Worm (Caenorhabditis elegans) whole organism, midembryonic: ENCODE results near the gene cyp-31A3.

ENCODE experiments used
- T22C8.4 ChIP-seq: fragments of 200-800 bp; sonication (Bioruptor generic); IDR thresholded peaks from 2 replicates; pipeline ENCODE4 v1.3.6; 2022; ENCODE audit warnings: missing genetic modification characterization, missing compliant biosample characterization
- cog-1 ChIP-seq: sonication (generic microtip); optimal IDR thresholded peaks from 2 replicates; lab custom pipeline; 2016; ENCODE audit warnings: missing genetic modification characterization, missing compliant biosample characterization
- flt-1 ChIP-seq: fragments of 200-800 bp; sonication (Bioruptor generic); IDR thresholded peaks from 2 replicates; pipeline ENCODE4 v1.3.6; 2022; ENCODE audit warnings: missing genetic modification characterization, missing compliant biosample characterization
- klf-2 ChIP-seq: fragments of 200-800 bp; sonication (Bioruptor generic); conservative IDR thresholded peaks from 2 replicates; pipeline ENCODE4 v1.3.6; 2022; ENCODE audit warnings: missing genetic modification reagents, missing genetic modification characterization, missing compliant biosample characterization
- med-1 ChIP-seq: sonication (generic microtip); optimal IDR thresholded peaks from 2 replicates; lab custom pipeline; 2017; ENCODE audit warnings: missing genetic modification characterization, mild to moderate bottlenecking, missing compliant biosample characterization, antibody characterized with exemption, missing genetic modification reagents; ENCODE audit not compliant: insufficient read depth
- ref-1 ChIP-seq: fragments of 200-800 bp; sonication (Bioruptor generic); conservative IDR thresholded peaks from 2 replicates; pipeline ENCODE4 v1.3.6; 2022; ENCODE audit warnings: missing genetic modification reagents, missing genetic modification characterization, missing compliant biosample characterization
- tab-1 ChIP-seq: fragments of 200-800 bp; sonication (Bioruptor generic); IDR thresholded peaks from 2 replicates; pipeline ENCODE4 v1.3.6; 2022; ENCODE audit warnings: missing genetic modification characterization, missing compliant biosample characterization
- ztf-23 ChIP-seq: fragments of 200-800 bp; sonication (Bioruptor generic); IDR thresholded peaks from 2 replicates; pipeline ENCODE4 v1.3.6; 2022; ENCODE audit warnings: missing genetic modification reagents, missing genetic modification characterization, missing compliant biosample characterization
- ztf-29 ChIP-seq: fragments of 200-800 bp; sonication (Bioruptor generic); IDR thresholded peaks from 2 replicates; pipeline ENCODE4 v1.3.6; 2022; ENCODE audit warnings: missing genetic modification reagents, missing genetic modification characterization, missing compliant biosample characterization

The cyp-31A3 gene

ce11 chrIV:4744167-4744566, 16.7 kb upstream of the cyp-31A3 start, which contains the start of gene hoe-1:
Gene hoe-1, minus strand, starts transcription at chrIV:4744267.
- TF ChIP-seq flt-1 (GFP tag; lab: Robert Waterston, UW) = no peak
- no peak for TF ChIP-seq ref-1 (GFP tag; lab: Robert Waterston, UW)
- no peak for TF ChIP-seq klf-2 (GFP tag; lab: Robert Waterston, UW)
- no peak for TF ChIP-seq T22C8.4
- TF ChIP-seq ztf-23 (GFP tag; lab: Robert Waterston, UW) = no peak
- no peak for TF ChIP-seq cog-1 (tag; lab: Kevin White, UChicago)
- no peak for TF ChIP-seq tab-1 (GFP tag; lab: Robert Waterston, UW)
- TF ChIP-seq ztf-29 = no peak
- TF ChIP-seq med-1 (GFP tag; lab: Kevin White, UChicago) = no peak

- no peak for TF ChIP-seq ref-1 (GFP tag; lab: Robert Waterston, UW)
- TF ChIP-seq med-1 (GFP tag; lab: Kevin White, UChicago) = no peak
- no peak for TF ChIP-seq klf-2 (GFP tag; lab: Robert Waterston, UW)
- TF ChIP-seq T22C8.4 = no peak
- no peak for TF ChIP-seq ztf-23 (GFP tag; lab: Robert Waterston, UW)
- no peak for TF ChIP-seq ztf-29
- TF ChIP-seq flt-1 (GFP tag; lab: Robert Waterston, UW) = no peak
- TF ChIP-seq cog-1 (tag; lab: Kevin White, UChicago) = no peak
- no peak for TF ChIP-seq tab-1 (GFP tag; lab: Robert Waterston, UW)
Observed at ce11 chrIV:4745422-4745821, 15.4 kb upstream of the cyp-31A3 start, which contains the start of gene timm-17B.1. Gene timm-17B.1, minus strand, starts transcription at chrIV:4745492.

- TF ChIP-seq klf-2 (GFP tag; lab: Robert Waterston, UW) = no peak
- TF ChIP-seq flt-1 (GFP tag; lab: Robert Waterston, UW) = no peak
- no peak for TF ChIP-seq med-1 (GFP tag; lab: Kevin White, UChicago)
- no peak for TF ChIP-seq ztf-29
- TF ChIP-seq ztf-23 (GFP tag; lab: Robert Waterston, UW) = no peak
- no peak for TF ChIP-seq T22C8.4
Observed at ce11 chrIV:4747553-4747952, 13.3 kb upstream of the cyp-31A3 start, which contains the start of gene tctn-1. Gene tctn-1, minus strand, starts transcription at chrIV:4747832.

- TF ChIP-seq T22C8.4 (no peak), med-1 (GFP tag; lab: Kevin White, UChicago) (no peak), ztf-23 (GFP tag; lab: Robert Waterston, UW) (0 out of 2 replicates have a peak, but pooled peaks have one; percentile 46), ref-1 (GFP tag; lab: Robert Waterston, UW) (no peak), flt-1 (GFP tag; lab: Robert Waterston, UW) (0 out of 2 replicates have a peak, but pooled peaks have one; percentile 58), tab-1 (GFP tag; lab: Robert Waterston, UW) (no peak), ztf-29 (no peak)
Observed at ce11 chrIV:4748408-4749105, 12.3 kb upstream of the cyp-31A3 start, which contains the start of gene cyc-2.1. Gene cyc-2.1, minus strand, starts transcription at chrIV:4749012.

ce11 chrIV:4749155-4749554, 11.7 kb upstream of the cyp-31A3 start:
- no peak for TF ChIP-seq tab-1 (GFP tag; lab: Robert Waterston, UW)
- TF ChIP-seq flt-1 (GFP tag; lab: Robert Waterston, UW) = peak; percentile 56; the same call in 1 of the 2 replicates
- 0 out of 2 replicates have a peak, but pooled peaks have one; percentile 30 for TF ChIP-seq ztf-23 (GFP tag; lab: Robert Waterston, UW)

ce11 chrIV:4749728-4750278, 11.0 kb upstream of the cyp-31A3 start, which contains the start of the genes rpl-20 and Y17G9B.5:
Gene rpl-20, minus strand, starts transcription at chrIV:4749778.
Gene Y17G9B.5, plus strand, starts transcription at chrIV:4750240.
- peak; percentile 75 for TF ChIP-seq T22C8.4
- peak; percentile 95 for TF ChIP-seq ztf-23 (GFP tag; lab: Robert Waterston, UW)
- peak; percentile 85 for TF ChIP-seq ztf-29
- TF ChIP-seq tab-1 (GFP tag; lab: Robert Waterston, UW) = peak; percentile 58; the same call in 1 of the 2 replicates
- peak; percentile 99 for TF ChIP-seq cog-1 (tag; lab: Kevin White, UChicago)
- TF ChIP-seq ref-1 (GFP tag; lab: Robert Waterston, UW) = 0 out of 2 replicates have a peak, but pooled peaks have one; percentile 31
- TF ChIP-seq med-1 (GFP tag; lab: Kevin White, UChicago) = peak; percentile 36
- TF ChIP-seq klf-2 (GFP tag; lab: Robert Waterston, UW) = peak; percentile 41; the same call in 1 of the 2 replicates
- TF ChIP-seq flt-1 (GFP tag; lab: Robert Waterston, UW) = peak; percentile 94

- no peak for TF ChIP-seq ref-1 (GFP tag; lab: Robert Waterston, UW)
Observed at ce11 chrIV:4751814-4752213, 9.0 kb upstream of the cyp-31A3 start, which contains the start of gene Y17G9B.4. Gene Y17G9B.4, plus strand, starts transcription at chrIV:4752119.

- TF ChIP-seq ztf-23 (GFP tag; lab: Robert Waterston, UW) (no peak), med-1 (GFP tag; lab: Kevin White, UChicago) (no peak), tab-1 (GFP tag; lab: Robert Waterston, UW) (no peak), ztf-29 (no peak), T22C8.4 (no peak)
Observed at ce11 chrIV:4755929-4756655, 4.8 kb upstream of the cyp-31A3 start, which contains the start of the genes fbxb-77 and Y17G9B.11. Gene fbxb-77, minus strand, starts transcription at chrIV:4756157. Gene Y17G9B.11, plus strand, starts transcription at chrIV:4756605.

ce11 chrIV:4758659-4759058, 2.2 kb upstream of the cyp-31A3 start, which contains the start of gene Y17G9B.8:
Gene Y17G9B.8, minus strand, starts transcription at chrIV:4758840.
- TF ChIP-seq klf-2 (GFP tag; lab: Robert Waterston, UW) = no peak
- no peak for TF ChIP-seq tab-1 (GFP tag; lab: Robert Waterston, UW)
